Worm (Caenorhabditis elegans): ENCODE results near the gene cpna-1.

cpna-1 gene

ce11 chrII:4179897-4180296 lies 6.6 kb upstream of the cpna-1 start, which contains the start of gene R03H10.1:
Gene R03H10.1, plus strand, starts transcription at chrII:4180248.
- no peak for TF ChIP-seq W03F9.2 (tag; optimal IDR thresholded peaks at IDR 0.05)
- no peak for TF ChIP-seq dao-5 (tag; optimal IDR thresholded peaks at IDR 0.05)
- no peak for TF ChIP-seq him-1 (tag; optimal IDR thresholded peaks at IDR 0.05)

DNA sequence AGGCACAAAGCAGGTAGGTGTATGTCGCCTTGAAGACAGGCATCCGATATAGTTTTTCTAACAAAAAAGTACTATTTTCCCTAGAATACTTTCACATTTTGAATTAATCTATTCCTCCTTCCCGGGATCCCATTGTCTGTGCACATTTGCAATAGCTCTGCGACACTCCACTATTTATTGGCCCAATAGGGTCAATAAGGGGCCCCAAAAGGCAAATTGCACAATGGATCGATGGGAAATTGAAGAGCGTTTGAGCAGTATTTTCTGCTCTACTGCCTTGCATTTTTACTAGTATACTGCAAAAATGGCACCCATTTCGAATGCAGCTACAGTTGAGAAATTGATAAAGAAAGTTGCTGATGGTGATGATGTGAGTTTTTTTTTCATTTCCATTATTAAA lies 4.1 kb upstream of the cpna-1 start, which contains the start of gene R03H10.11:
Gene R03H10.11 (plus strand): TSS at position 301 of the 400 bp plus-strand sequence.
- TF ChIP-seq W03F9.2 (tag; optimal IDR thresholded peaks at IDR 0.05) = no peak

- TF ChIP-seq him-1 (tag; optimal IDR thresholded peaks at IDR 0.05) (no peak), dao-5 (tag; optimal IDR thresholded peaks at IDR 0.05) (no peak), W03F9.2 (tag; optimal IDR thresholded peaks at IDR 0.05) (no peak)
Observed at ce11 chrII:4183979-4184378, 2.5 kb upstream of the cpna-1 start.

ce11 chrII:4194127-4194526 lies 7.7 kb downstream of the cpna-1 start, which contains the start of gene mth-2:
Gene mth-2, minus strand, starts transcription at chrII:4194314.
- TF ChIP-seq W03F9.2 (tag; optimal IDR thresholded peaks at IDR 0.05) (no peak), him-1 (tag; optimal IDR thresholded peaks at IDR 0.05) (no peak), dao-5 (tag; optimal IDR thresholded peaks at IDR 0.05) (no peak)

ce11 chrII:4203729-4204184 lies 17.3 kb downstream of the cpna-1 start, which contains the start of gene mth-1:
Gene mth-1, minus strand, starts transcription at chrII:4203779.
- TF ChIP-seq W03F9.2 (tag; optimal IDR thresholded peaks at IDR 0.05) (no peak), dao-5 (tag; optimal IDR thresholded peaks at IDR 0.05) (no peak), him-1 (tag; optimal IDR thresholded peaks at IDR 0.05) (no peak)

- TF ChIP-seq W03F9.2 (tag; optimal IDR thresholded peaks at IDR 0.05) (no peak), dao-5 (tag; optimal IDR thresholded peaks at IDR 0.05) (no peak), him-1 (tag; optimal IDR thresholded peaks at IDR 0.05) (no peak)
Observed at ce11 chrII:4209071-4209747, 22.7 kb downstream of the cpna-1 start, which contains the start of gene F31D5.6. Gene F31D5.6, plus strand, starts transcription at chrII:4209697.

DNA sequence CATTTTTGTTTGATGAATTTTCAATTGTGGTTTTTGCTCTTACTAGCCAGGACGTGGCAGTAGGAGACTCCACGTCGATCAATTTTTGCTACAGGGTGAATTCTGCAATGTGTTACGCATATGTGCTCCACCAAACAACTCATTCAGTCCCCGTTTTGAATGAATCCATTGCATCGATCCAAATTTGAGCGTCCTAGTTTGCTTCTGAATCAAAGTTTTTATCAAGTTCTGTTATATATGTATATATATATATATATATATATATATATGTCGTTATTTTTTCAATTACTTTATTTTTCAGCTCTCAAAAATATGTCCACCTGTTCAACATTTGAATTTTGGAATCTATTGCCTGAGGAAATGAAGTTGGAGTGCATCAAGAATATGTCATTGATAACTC lies 24.6 kb downstream of the cpna-1 start, which contains the start of gene F31D5.7:
Gene F31D5.7 (plus strand): TSS at position 301 of the 400 bp plus-strand sequence.
- TF ChIP-seq him-1 (tag; optimal IDR thresholded peaks at IDR 0.05) (no peak), dao-5 (tag; optimal IDR thresholded peaks at IDR 0.05) (no peak), W03F9.2 (tag; optimal IDR thresholded peaks at IDR 0.05) (no peak)

DNA sequence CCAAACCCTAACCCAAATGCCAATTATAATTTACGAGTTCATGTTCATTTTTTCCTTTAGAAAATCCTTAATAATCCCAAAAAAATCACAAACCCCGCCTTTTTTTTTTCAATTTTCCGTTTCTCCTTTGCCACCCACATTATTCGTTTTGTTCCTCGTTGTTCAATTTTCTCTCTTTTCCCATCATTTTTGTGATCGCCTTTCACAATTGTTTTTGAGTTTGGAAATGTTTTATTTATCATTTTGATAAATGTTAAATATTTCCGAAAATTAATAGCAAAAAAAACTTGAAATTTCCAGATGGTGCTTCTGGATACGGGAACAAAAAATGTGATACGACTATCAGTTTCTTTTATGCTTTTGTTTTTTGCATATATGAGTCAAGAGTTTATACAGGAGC lies 28.9 kb downstream of the cpna-1 start, which contains the start of gene F31D5.2:
Gene F31D5.2 (plus strand): TSS at position 301 of the 400 bp plus-strand sequence.
- TF ChIP-seq him-1 (tag; optimal IDR thresholded peaks at IDR 0.05) (no peak), dao-5 (tag; optimal IDR thresholded peaks at IDR 0.05) (no peak), W03F9.2 (tag; optimal IDR thresholded peaks at IDR 0.05) (no peak)

DNA sequence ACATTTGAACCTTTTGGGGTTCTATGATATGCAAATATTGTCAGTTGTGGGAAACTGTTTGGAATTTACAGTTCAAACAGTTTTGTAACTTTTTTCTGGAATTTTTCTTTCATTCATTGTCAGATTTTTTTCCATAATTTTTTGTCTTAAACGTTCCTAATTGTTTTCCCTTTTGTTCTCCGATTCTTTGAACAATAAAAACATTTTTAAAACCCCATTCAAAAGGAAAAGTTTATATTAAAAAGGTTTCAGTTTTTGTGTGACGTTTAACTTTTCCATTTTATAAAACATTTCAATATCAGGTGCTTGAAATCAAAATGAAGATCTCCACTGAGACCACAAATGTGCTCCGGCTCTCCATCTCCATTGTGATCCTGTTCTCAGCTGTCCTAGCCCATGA lies 32.6 kb downstream of the cpna-1 start, which contains the start of gene F31D5.1:
Gene F31D5.1 (plus strand): TSS at position 301 of the 400 bp plus-strand sequence.
- TF ChIP-seq him-1 (tag; optimal IDR thresholded peaks at IDR 0.05) (no peak), W03F9.2 (tag; optimal IDR thresholded peaks at IDR 0.05) (no peak), dao-5 (tag; optimal IDR thresholded peaks at IDR 0.05) (no peak)

DNA sequence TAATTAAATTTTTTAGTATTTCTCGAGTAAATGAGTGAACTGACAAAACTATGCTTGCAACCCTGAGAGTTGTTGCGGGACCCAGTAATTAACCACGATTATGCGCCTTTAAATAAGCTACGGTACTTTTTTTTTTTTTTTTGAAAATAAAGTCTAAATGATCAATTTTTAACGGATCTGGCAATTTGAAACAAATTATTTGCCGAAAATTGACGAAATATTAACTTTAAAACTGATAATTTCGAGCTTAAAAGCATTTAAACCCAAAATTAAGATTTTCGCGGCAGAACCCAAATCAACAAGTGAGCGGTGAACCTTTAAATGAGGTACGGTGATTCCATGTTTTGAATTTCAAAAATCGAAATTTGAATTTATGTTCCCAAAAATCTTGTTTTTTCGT lies 36.0 kb downstream of the cpna-1 start:
- no peak for TF ChIP-seq W03F9.2 (tag; optimal IDR thresholded peaks at IDR 0.05)
- TF ChIP-seq dao-5 (tag; optimal IDR thresholded peaks at IDR 0.05) = no peak

DNA sequence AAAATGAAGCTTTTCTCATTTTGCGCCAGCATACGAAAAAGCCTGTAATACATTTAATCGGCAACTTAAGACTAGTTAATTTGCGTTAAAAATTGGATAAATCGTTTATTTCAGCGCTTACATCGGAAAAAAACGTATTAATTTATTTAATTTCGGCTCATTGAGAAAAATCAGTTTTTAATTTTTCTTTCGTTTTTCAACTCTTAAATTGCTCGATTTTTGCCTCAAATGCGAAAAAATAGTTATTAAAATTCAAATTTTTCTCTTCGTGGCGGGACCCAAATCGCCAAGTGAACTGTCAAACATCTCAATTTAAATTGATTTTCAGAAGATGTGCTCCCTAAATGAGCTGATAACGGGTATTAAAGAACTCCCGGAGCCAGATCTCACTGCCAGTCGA lies 36.5 kb downstream of the cpna-1 start, which contains the start of gene C16A11.5:
Gene C16A11.5 (plus strand): TSS at position 323 of the 400 bp plus-strand sequence.
- TF ChIP-seq W03F9.2 (tag; optimal IDR thresholded peaks at IDR 0.05) (no peak), dao-5 (tag; optimal IDR thresholded peaks at IDR 0.05) (no peak), him-1 (tag; optimal IDR thresholded peaks at IDR 0.05) (no peak)

DNA sequence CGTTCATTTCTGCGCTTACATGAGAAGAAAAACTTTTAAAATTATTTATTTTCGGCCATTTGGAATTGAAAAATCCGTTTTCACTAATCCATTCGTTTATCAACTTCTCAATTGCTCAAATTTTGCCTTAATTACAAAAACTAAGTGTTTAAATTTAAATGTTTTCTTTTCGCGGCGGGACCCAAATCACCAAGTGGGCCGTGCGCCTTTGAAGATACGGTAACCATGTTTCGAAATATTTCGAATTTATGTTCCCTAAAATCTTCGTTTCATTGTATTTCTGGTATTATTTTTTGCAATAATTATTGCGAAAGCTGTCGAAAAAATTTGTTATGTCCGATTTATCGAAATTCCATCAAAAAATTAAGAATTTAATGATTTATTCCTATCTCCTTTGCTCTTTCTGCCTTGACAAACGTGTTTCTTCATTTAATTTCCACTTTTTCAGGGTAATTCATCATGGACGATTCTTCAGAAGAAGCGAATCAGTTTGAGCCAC lies 40.2 kb downstream of the cpna-1 start, which contains the start of gene C16A11.4:
Gene C16A11.4 (plus strand): TSS at position 449 of the 499 bp plus-strand sequence.
- TF ChIP-seq dao-5 (tag; optimal IDR thresholded peaks at IDR 0.05) (no peak), him-1 (tag; optimal IDR thresholded peaks at IDR 0.05) (no peak), W03F9.2 (tag; optimal IDR thresholded peaks at IDR 0.05) (no peak)

DNA sequence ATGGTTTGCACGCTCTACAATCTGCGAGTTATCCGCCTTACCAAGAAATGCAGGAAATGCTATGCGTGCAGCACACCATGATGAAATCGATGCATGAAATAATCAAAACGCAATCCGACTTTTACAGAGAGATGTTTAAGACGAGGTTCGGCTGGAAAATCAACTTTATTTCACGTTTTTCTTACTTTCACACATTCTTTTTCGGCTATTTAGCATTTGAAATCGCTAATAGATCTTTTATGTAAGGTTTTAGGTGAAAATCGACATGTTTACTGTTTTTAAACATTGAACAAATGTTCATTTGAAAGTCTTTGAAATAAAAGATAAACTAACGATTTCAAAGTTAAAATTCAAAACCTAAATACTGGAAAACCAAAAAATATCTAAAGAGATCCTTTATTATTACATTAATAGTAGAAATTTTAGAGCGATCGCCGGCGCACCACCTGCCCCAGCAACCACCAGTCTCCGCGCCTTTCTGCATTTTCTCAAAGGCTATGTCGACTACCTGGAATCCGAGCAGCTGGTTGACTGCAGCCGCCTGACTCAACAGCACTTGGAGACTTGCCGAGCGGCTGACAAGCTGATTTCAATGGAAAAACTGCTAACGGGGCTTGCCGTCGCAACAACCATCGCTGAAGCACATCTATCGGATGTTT lies 41.8 kb downstream of the cpna-1 start:
- TF ChIP-seq W03F9.2 (tag; optimal IDR thresholded peaks at IDR 0.05) = no peak
- no peak for TF ChIP-seq dao-5 (tag; optimal IDR thresholded peaks at IDR 0.05)
- no peak for TF ChIP-seq him-1 (tag; optimal IDR thresholded peaks at IDR 0.05)
